Worm (Caenorhabditis elegans) whole organism, young adult: ENCODE data around the gene C25E10.8.

Source experiments
- ama-1 ChIP-seq, 3 experiments: fragments of 150-350 bp in 1 of 3; sonication (generic microtip) in 2 of 3; optimal IDR thresholded peaks; 2 replicates each; lab custom pipeline; 2014 to 2018; ENCODE audit warnings: missing biosample characterization in 2 of 3, missing genetic modification characterization in 2 of 3, missing genetic modification reagents in 2 of 3
- athp-1 ChIP-seq: sonication (generic microtip); optimal IDR thresholded peaks from 2 replicates; lab custom pipeline; 2017; ENCODE audit warnings: mild to moderate bottlenecking, missing genetic modification characterization, missing compliant biosample characterization
- attf-3 ChIP-seq: fragments of 200-800 bp; sonication (Bioruptor generic); conservative IDR thresholded peaks from 2 replicates; pipeline ENCODE4 v1.3.6; 2022; ENCODE audit warnings: missing genetic modification reagents, missing genetic modification characterization, missing compliant biosample characterization
- cebp-1 ChIP-seq, 2 experiments: fragments of 200-800 bp in 1 of 2; sonication (Bioruptor generic) in 1 of 2; sonication (generic microtip) in 1 of 2; IDR thresholded peaks in 1 of 2; optimal IDR thresholded peaks in 1 of 2; 2 replicates each; pipeline versions ENCODE4 v1.3.6 to Lab custom; 2017 to 2022; ENCODE audit warnings: missing compliant biosample characterization in 2 of 2, missing genetic modification characterization in 2 of 2, mild to moderate bottlenecking in 1 of 2, missing genetic modification reagents in 1 of 2, moderate library complexity in 1 of 2
- ceh-40 ChIP-seq: fragments of 200-800 bp; sonication (Bioruptor generic); IDR thresholded peaks from 2 replicates; pipeline ENCODE4 v1.3.6; 2022; ENCODE audit warnings: missing genetic modification characterization, missing compliant biosample characterization
- dpl-1 ChIP-seq: fragments of 150-350 bp; optimal IDR thresholded peaks from 2 replicates; lab custom pipeline; 2014; ENCODE audit warnings: missing biosample characterization, missing genetic modification reagents, missing genetic modification characterization
- egl-18 ChIP-seq: fragments of 200-800 bp; sonication (Bioruptor generic); IDR thresholded peaks from 2 replicates; pipeline ENCODE4 v1.3.6; 2022; ENCODE audit warnings: missing genetic modification reagents, missing genetic modification characterization, missing compliant biosample characterization
- hlh-26 ChIP-seq: fragments of 200-800 bp; sonication (Bioruptor generic); conservative IDR thresholded peaks from 2 replicates; pipeline ENCODE4 v1.3.6; 2022; ENCODE audit warnings: missing genetic modification reagents, missing genetic modification characterization, missing compliant biosample characterization
- rec-8 ChIP-seq, 2 experiments: sonication (generic microtip); optimal IDR thresholded peaks; 2 replicates each; lab custom pipeline; 2016; ENCODE audit warnings: mild to moderate bottlenecking in 2 of 2, missing genetic modification characterization in 2 of 2, missing genetic modification reagents in 2 of 2, missing genotype in 2 of 2, missing biosample characterization in 1 of 2, missing compliant biosample characterization in 1 of 2, moderate library complexity in 1 of 2
- snpc-1.3 ChIP-seq: sonication (generic microtip); optimal IDR thresholded peaks from 2 replicates; lab custom pipeline; 2017; ENCODE audit warnings: missing genetic modification characterization, mild to moderate bottlenecking, missing compliant biosample characterization, antibody characterized with exemption, moderate library complexity, missing genotype, missing genetic modification reagents; ENCODE audit not compliant: insufficient read depth
- snpc-4 ChIP-seq, 5 experiments: fragments of 150-350 bp in 1 of 5; sonication (generic microtip) in 4 of 5; optimal IDR thresholded peaks; 2 replicates each; lab custom pipeline; 2014 to 2018; ENCODE audit warnings: missing genetic modification characterization in 5 of 5, missing biosample characterization in 3 of 5, antibody characterized with exemption in 2 of 5, mild to moderate bottlenecking in 2 of 5, missing compliant biosample characterization in 2 of 5, missing genotype in 2 of 5, moderate library complexity in 2 of 5, missing genetic modification reagents in 1 of 5
- somi-1 ChIP-seq: fragments of 200-800 bp; sonication (Bioruptor generic); optimal IDR thresholded peaks from 2 replicates; lab custom pipeline; 2018; ENCODE audit warnings: mild to moderate bottlenecking, missing genetic modification characterization, missing compliant biosample characterization
- unc-62 ChIP-seq: fragments of 150-350 bp; optimal IDR thresholded peaks from 2 replicates; lab custom pipeline; 2014; ENCODE audit warnings: missing biosample characterization, missing genetic modification reagents, missing genetic modification characterization
- ztf-28 ChIP-seq: fragments of 200-800 bp; sonication (Bioruptor generic); IDR thresholded peaks from 2 replicates; pipeline ENCODE4 v1.3.6; 2022; ENCODE audit warnings: missing genetic modification reagents, missing genetic modification characterization, missing compliant biosample characterization

ce11 chrV:9078815-9079525 lies 25.1 kb upstream of the C25E10.8 start:
- no peak for TF ChIP-seq ama-1 (optimal IDR thresholded peaks at IDR 0.05; lab: Kevin White, UChicago)
- no peak for TF ChIP-seq ama-1 (GFP tag; optimal IDR thresholded peaks at IDR 0.05; lab: Kevin White, UChicago)
- TF ChIP-seq unc-62 (GFP tag; lab: Kevin White, UChicago), result peak; percentile 19
- TF ChIP-seq snpc-4 (GFP tag; optimal IDR thresholded peaks at IDR 0.05; lab: Kevin White, UChicago), result no peak
- peak in 1 of 4 experiments; percentile 1 for TF ChIP-seq snpc-4 (tag; optimal IDR thresholded peaks at IDR 0.05; lab: Kevin White, UChicago)
- TF ChIP-seq ztf-28 (GFP tag; lab: Robert Waterston, UW), result no peak
- no peak for TF ChIP-seq rec-8 (tag; optimal IDR thresholded peaks at IDR 0.05; lab: Kevin White, UChicago)
- no peak for TF ChIP-seq attf-3
- TF ChIP-seq somi-1 (GFP tag; lab: Kevin White, UChicago), result no peak
- TF ChIP-seq egl-18 (GFP tag; lab: Robert Waterston, UW), result no peak
- TF ChIP-seq hlh-26 (GFP tag; lab: Robert Waterston, UW), result no peak
- TF ChIP-seq athp-1 (tag; lab: Kevin White, UChicago), result no peak
- TF ChIP-seq ceh-40, result no peak
- no peak for TF ChIP-seq cebp-1 (GFP tag; IDR thresholded peaks at IDR 0.05; lab: Robert Waterston, UW)
- TF ChIP-seq cebp-1 (tag; optimal IDR thresholded peaks at IDR 0.05; lab: Kevin White, UChicago), result peak; percentile 63
- no peak for TF ChIP-seq snpc-1.3 (tag; lab: Kevin White, UChicago)
- TF ChIP-seq dpl-1, result no peak
